Fruit fly (Drosophila melanogaster) ovary, adult (tissue): Measurements from ENCODE around the gene Mkp.

Source experiments
- CG17801 ChIP-seq: fragments of 200-800 bp; optimal IDR thresholded peaks from 2 replicates; lab custom pipeline; 2019; ENCODE audit warnings: missing biosample characterization, mild to moderate bottlenecking, missing genetic modification characterization, moderate library complexity; ENCODE audit not compliant: partially characterized antibody

Gene Mkp

dm6 chr3L:184251-184650 lies at the start of gene Mkp, which contains the start of the genes CG34140 and Mtch:
Mkp (minus strand) TSS chr3L:184540.
CG34140 (minus strand) TSS chr3L:184424.
Mtch (plus strand) TSS chr3L:184626.
- peak; percentile 87 for TF ChIP-seq CG17801 (GFP tag; lab: Kevin White, UChicago)

DNA sequence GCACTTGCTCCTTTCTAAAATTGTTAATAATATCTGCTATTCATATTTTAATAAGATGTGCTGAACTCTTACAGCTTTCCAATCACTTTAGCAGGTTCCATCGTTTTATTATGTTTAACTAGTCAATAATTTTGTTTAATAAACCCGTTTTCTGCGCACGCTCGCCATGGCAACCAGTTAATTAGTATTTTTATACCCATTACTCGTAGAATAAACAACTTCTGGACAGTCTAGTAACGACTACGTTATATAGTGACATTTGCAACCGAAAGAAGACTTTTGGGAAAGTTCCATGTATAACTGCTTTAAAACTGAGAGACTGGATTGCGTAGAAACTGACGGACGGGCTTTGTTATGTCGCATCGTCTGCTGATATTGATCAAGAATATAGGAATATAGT lies 48.9 kb upstream of the Mkp start, which contains the start of gene CG34453:
Gene CG34453, minus strand, starts transcription at position 101 of the 400 bp plus-strand sequence.
- TF ChIP-seq CG17801 (GFP tag; lab: Kevin White, UChicago) = no peak

- TF ChIP-seq CG17801 (GFP tag; lab: Kevin White, UChicago) = no peak
Observed at dm6 chr3L:232267-232666, 47.9 kb upstream of the Mkp start, which contains the start of gene CG34454. CG34454 (minus strand) TSS chr3L:232350.

- no peak for TF ChIP-seq CG17801 (GFP tag; lab: Kevin White, UChicago)
Observed at dm6 chr3L:231504-231903, 47.2 kb upstream of the Mkp start, which contains the start of gene CG42846. CG42846 (minus strand) TSS chr3L:231604.

DNA sequence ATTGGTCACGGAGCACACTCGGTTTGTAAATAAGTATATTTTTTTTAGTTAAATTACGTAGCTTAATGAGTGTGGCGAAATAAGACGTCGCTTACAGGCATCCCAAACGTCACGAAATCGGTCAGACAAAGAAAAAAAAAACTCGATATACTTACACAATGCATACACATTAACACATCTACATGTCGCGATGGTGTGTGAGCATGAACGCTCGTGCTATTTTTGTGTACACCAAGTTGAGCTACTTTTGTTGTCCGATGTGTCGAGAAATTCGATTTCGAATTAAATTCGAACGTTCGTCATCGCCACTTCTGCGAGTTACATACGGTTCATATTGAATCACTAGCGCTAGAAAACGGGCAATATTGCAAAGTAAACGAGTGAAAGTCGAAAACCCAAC lies 40.8 kb upstream of the Mkp start:
- TF ChIP-seq CG17801 (GFP tag; lab: Kevin White, UChicago) = no peak

DNA sequence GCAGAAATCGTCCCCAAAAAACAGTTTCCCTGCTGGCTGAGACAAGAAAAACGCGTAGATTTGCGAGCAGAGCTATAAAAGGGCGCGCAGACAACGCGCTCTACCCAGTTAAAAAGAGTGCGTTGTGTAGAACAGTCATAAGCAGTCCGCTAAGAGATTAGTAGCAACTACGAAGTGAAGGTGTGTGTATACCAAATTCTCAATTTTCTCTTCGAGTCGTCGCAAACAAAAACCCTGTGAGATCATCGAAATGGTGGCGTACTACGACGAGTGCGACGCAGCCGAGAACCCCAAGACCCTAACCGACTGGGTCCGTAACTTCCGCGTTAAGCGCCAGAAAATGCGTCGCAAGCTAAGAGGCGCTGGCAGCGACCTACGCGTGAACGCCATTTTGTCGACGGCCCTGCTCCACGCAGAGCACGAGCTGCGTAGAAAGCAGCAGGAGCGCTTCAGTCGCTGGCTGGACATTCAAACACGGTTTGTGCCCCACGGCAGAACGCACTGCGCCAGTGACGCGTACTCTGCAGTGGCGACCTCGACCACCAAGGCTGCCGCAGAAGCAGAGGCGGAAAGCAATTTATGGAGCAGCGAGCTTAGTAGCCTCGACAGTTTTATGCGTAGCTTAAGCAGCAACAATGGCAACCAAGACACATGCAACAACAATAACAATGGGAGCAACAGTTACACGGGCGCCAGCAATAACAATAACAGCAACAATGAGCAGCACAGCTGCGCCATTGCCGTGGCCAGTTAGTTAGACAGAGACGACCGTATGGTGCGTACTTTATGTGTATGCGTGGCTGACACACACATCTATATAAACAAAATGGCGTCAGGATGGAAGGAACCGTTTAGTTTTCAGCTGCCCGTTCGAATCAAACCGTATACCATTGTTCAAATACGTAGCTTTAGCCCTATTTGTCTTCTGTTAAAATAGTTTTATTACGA lies 39.9 kb upstream of the Mkp start:
- no peak for TF ChIP-seq CG17801 (GFP tag; lab: Kevin White, UChicago)

dm6 chr3L:223019-223902 lies 38.9 kb upstream of the Mkp start, which contains the start of the genes pyx and CG33229:
pyx (minus strand) TSS chr3L:223069.
CG33229 (plus strand) TSS chr3L:223852.
- peak; percentile 29 for TF ChIP-seq CG17801 (GFP tag; lab: Kevin White, UChicago)

DNA sequence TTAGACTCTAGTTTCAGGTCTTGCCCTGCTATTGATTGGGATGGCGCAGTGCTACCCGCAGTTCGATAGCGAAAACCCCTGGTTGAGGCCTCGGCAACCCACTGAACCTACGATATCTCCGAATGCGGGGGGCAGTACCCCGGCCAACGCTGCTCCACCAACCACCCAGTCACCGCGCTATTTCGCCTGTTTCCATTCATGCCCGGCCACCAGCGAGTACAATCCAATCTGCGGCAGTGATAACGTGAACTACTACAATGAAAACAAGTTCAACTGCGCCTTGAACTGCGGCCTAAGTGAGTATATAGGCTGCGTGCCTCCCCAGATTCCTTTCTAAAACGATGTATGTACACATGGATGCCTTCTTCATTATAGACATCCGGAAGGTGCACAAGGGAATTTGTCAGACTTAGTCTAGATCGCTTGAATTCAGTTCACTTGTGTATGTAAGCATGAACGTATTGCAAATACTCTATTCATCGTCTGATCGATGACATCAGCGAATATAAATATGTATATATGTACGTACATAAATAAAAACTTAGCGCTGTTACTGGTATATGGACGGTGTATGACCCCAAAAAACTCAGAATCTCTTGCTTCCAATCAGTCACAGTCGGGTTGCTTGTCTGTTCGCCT lies 33.3 kb upstream of the Mkp start, which contains the start of gene CG13877:
Gene CG13877, plus strand, starts transcription at position 589 of the 639 bp plus-strand sequence.
- TF ChIP-seq CG17801 (GFP tag; lab: Kevin White, UChicago) = no peak

- TF ChIP-seq CG17801 (GFP tag; lab: Kevin White, UChicago) = no peak
Observed at dm6 chr3L:216325-216724, 32.0 kb upstream of the Mkp start, which contains the start of gene Kaz1-ORFB. Kaz1-ORFB (plus strand) TSS chr3L:216625.

DNA sequence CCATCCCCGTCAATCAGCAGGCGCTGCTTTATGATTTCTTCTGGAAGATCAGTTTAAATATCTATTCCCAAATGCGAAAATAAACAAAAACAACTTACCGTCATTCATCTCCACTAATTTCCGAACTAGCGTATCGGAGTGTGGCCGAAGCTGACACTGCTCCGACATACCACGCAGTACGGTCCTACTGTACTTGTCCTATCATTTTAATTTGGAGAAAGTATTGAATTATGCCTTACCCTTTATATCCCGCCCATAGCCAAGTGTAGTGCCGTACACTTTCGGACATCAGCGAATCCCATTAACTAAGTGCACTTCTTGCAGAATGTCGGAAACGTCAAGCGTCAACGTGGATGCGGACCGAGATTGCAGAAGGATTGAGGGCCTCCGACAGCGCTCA lies 28.2 kb upstream of the Mkp start, which contains the start of the genes thoc7 and Dis3l2:
Gene thoc7, minus strand, starts transcription at position 168 of the 400 bp plus-strand sequence.
Gene Dis3l2, plus strand, starts transcription at position 190 of the 400 bp plus-strand sequence.
- TF ChIP-seq CG17801 (GFP tag; lab: Kevin White, UChicago) = peak; percentile 11

dm6 chr3L:211200-211599 lies 26.9 kb upstream of the Mkp start, which contains the start of gene Prp4k:
Prp4k (minus strand) TSS chr3L:211457.
- peak; percentile 40 for TF ChIP-seq CG17801 (GFP tag; lab: Kevin White, UChicago)

dm6 chr3L:205723-206284 lies 21.5 kb upstream of the Mkp start, which contains the start of the genes Gk1 and CG13876:
Gk1 (minus strand) TSS chr3L:205844.
CG13876 (plus strand) TSS chr3L:206134.
- TF ChIP-seq CG17801 (GFP tag; lab: Kevin White, UChicago) = peak; percentile 99

DNA sequence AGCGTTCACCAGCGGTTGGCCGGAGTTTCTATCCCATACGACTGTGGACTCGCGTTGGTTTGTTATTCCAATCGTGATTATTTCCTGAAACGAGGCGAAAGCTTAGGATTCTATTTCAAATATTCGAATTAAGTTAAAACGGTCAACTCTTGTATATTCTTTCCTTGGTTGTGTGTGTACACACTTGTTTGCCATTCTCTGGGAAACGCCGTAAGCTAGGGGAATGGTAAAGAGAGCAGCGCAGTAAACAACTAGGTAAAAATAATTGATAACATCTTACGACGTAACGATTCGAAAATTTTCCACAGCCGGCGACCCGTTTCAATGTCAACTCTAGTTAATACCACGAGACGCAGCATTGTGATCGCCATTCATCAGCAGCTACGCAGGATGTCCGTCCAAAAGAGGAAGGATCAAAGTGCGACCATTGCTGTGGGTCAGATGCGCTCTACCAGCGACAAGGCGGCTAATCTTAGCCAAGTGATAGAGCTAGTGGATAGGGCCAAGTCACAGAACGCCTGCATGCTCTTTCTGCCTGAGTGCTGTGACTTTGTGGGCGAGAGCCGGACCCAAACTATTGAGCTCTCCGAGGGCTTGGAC lies 19.3 kb upstream of the Mkp start, which contains the start of gene NitFhit:
Gene NitFhit, plus strand, starts transcription at position 195 of the 600 bp plus-strand sequence.
- TF ChIP-seq CG17801 (GFP tag; lab: Kevin White, UChicago) = no peak
